Worm (Caenorhabditis elegans) whole organism, L3 larva: ENCODE measurements around the gene F41G4.8.

Source experiments
- ZK546.5 ChIP-seq: sonication (generic microtip); optimal IDR thresholded peaks from 2 replicates; lab custom pipeline; 2017; ENCODE audit warnings: missing biosample characterization, missing genetic modification characterization
- ama-1 ChIP-seq: fragments of 150-350 bp; optimal IDR thresholded peaks from 2 replicates; lab custom pipeline; 2018
- ceh-82 ChIP-seq: fragments of 150-350 bp; optimal IDR thresholded peaks from 2 replicates; lab custom pipeline; 2014; ENCODE audit warnings: missing biosample characterization, missing genetic modification characterization
- egl-27 ChIP-seq: sonication (generic microtip); optimal IDR thresholded peaks from 4 replicates; lab custom pipeline; 2017; ENCODE audit warnings: missing biosample characterization, missing genetic modification reagents, missing genetic modification characterization
- fkh-10 ChIP-seq: sonication (generic microtip); optimal IDR thresholded peaks from 2 replicates; lab custom pipeline; 2017; ENCODE audit warnings: missing biosample characterization, missing genetic modification reagents, missing genetic modification characterization
- fos-1 ChIP-seq: fragments of 150-350 bp; optimal IDR thresholded peaks from 2 replicates; lab custom pipeline; 2014; ENCODE audit warnings: missing biosample characterization, missing genetic modification characterization
- mml-1 ChIP-seq: fragments of 150-350 bp; sonication (generic microtip); optimal IDR thresholded peaks from 3 replicates; lab custom pipeline; 2014; ENCODE audit warnings: missing biosample characterization, missing genetic modification characterization
- nfya-1 ChIP-seq: sonication (generic microtip); optimal IDR thresholded peaks from 2 replicates; lab custom pipeline; 2017; ENCODE audit warnings: missing genetic modification characterization, mild to moderate bottlenecking, missing compliant biosample characterization, antibody characterized with exemption, moderate library complexity; ENCODE audit not compliant: insufficient read depth
- nhr-11 ChIP-seq: fragments of 150-350 bp; optimal IDR thresholded peaks from 2 replicates; lab custom pipeline; 2014; ENCODE audit warnings: missing biosample characterization, missing genetic modification characterization
- nhr-12 ChIP-seq: fragments of 150-350 bp; optimal IDR thresholded peaks from 2 replicates; lab custom pipeline; 2014; ENCODE audit warnings: missing biosample characterization, missing genetic modification characterization
- nhr-25 ChIP-seq: sonication (generic microtip); optimal IDR thresholded peaks from 2 replicates; lab custom pipeline; 2017; ENCODE audit warnings: missing biosample characterization, missing genetic modification characterization
- nhr-76 ChIP-seq: fragments of 150-350 bp; sonication (generic microtip); optimal IDR thresholded peaks from 5 replicates; lab custom pipeline; 2014; ENCODE audit warnings: missing biosample characterization, missing genetic modification characterization
- pha-4 ChIP-seq: fragments of 150-350 bp; optimal IDR thresholded peaks from 2 replicates; lab custom pipeline; 2014; ENCODE audit warnings: missing biosample characterization, missing genetic modification reagents, missing genetic modification characterization
- skn-1 ChIP-seq: fragments of 150-350 bp; optimal IDR thresholded peaks from 2 replicates; lab custom pipeline; 2014; ENCODE audit warnings: missing biosample characterization, missing genetic modification characterization

- TF ChIP-seq nhr-76 (tag; lab: Kevin White, UChicago): no peak
- TF ChIP-seq nhr-11 (tag; lab: Kevin White, UChicago): no peak
- TF ChIP-seq skn-1 (tag; lab: Kevin White, UChicago): no peak
- no peak for TF ChIP-seq nhr-25 (tag; lab: Kevin White, UChicago)
- no peak for TF ChIP-seq ceh-82
- no peak for TF ChIP-seq ama-1 (lab: Kevin White, UChicago)
- no peak for TF ChIP-seq pha-4 (tag; lab: Kevin White, UChicago)
- no peak for TF ChIP-seq fos-1 (tag; lab: Kevin White, UChicago)
- no peak for TF ChIP-seq mml-1
- TF ChIP-seq nfya-1: no peak
- TF ChIP-seq fkh-10 (GFP tag; lab: Kevin White, UChicago): no peak
- no peak for TF ChIP-seq egl-27 (tag; lab: Kevin White, UChicago)
- no peak for TF ChIP-seq ZK546.5 (tag; lab: Kevin White, UChicago)
- no peak for TF ChIP-seq nhr-12 (tag; lab: Kevin White, UChicago)
Observed at ce11 chrX:16871355-16871754, 26.5 kb upstream of the F41G4.8 start.
